Fruit fly (Drosophila melanogaster) whole organism, prepupa: ENCODE results near the gene dop.

Experiments used
- Blimp-1 ChIP-seq: fragments of 200-800 bp; sonication (Bioruptor generic); optimal IDR thresholded peaks from 3 replicates; lab custom pipeline; 2017; ENCODE audit warnings: missing biosample characterization, missing genetic modification characterization, mild to moderate bottlenecking, moderate library complexity, missing genetic modification reagents
- CG10631 ChIP-seq: fragments of 200-800 bp; sonication (Bioruptor generic); optimal IDR thresholded peaks from 2 replicates; lab custom pipeline; 2016; ENCODE audit warnings: missing biosample characterization, missing genetic modification characterization
- CG10669 ChIP-seq: fragments of 200-800 bp; sonication (Bioruptor generic); optimal IDR thresholded peaks from 3 replicates; lab custom pipeline; 2018; ENCODE audit warnings: missing biosample characterization, mild to moderate bottlenecking, missing genetic modification characterization, moderate library complexity
- CG11294 ChIP-seq: fragments of 200-800 bp; sonication (Bioruptor generic); IDR thresholded peaks from 2 replicates; pipeline ENCODE4 v1.3.6; 2022; ENCODE audit warnings: missing biosample characterization, missing genetic modification characterization
- CG11762 ChIP-seq: fragments of 200-800 bp; sonication (Bioruptor generic); optimal IDR thresholded peaks from 3 replicates; lab custom pipeline; 2016; ENCODE audit warnings: missing biosample characterization, missing genetic modification characterization; ENCODE audit not compliant: insufficient read depth
- CG11902 ChIP-seq: fragments of 200-800 bp; sonication (Bioruptor generic); optimal IDR thresholded peaks from 3 replicates; lab custom pipeline; 2016; ENCODE audit warnings: missing biosample characterization, missing genetic modification characterization
- CG1621 ChIP-seq: fragments of 200-800 bp; sonication (Bioruptor generic); optimal IDR thresholded peaks from 3 replicates; lab custom pipeline; 2018; ENCODE audit warnings: missing biosample characterization, mild to moderate bottlenecking, missing genetic modification characterization
- CG16779 ChIP-seq: fragments of 200-800 bp; sonication (Bioruptor generic); optimal IDR thresholded peaks from 3 replicates; lab custom pipeline; 2017; ENCODE audit warnings: missing biosample characterization, mild to moderate bottlenecking, missing genetic modification characterization
- CG3032 ChIP-seq: fragments of 200-800 bp; optimal IDR thresholded peaks from 2 replicates; lab custom pipeline; 2019; ENCODE audit warnings: missing biosample characterization, mild to moderate bottlenecking, missing genetic modification characterization, moderate library complexity
- CG31627 ChIP-seq: fragments of 200-800 bp; sonication (Bioruptor generic); optimal IDR thresholded peaks from 3 replicates; lab custom pipeline; 2016; ENCODE audit warnings: missing biosample characterization, missing genetic modification characterization
- CG32006 ChIP-seq: fragments of 200-800 bp; sonication (Bioruptor generic); optimal IDR thresholded peaks from 3 replicates; lab custom pipeline; 2017; ENCODE audit warnings: missing biosample characterization, mild to moderate bottlenecking, missing genetic modification characterization
- CG4318 ChIP-seq: fragments of 200-800 bp; sonication (Bioruptor generic); optimal IDR thresholded peaks from 3 replicates; lab custom pipeline; 2017; ENCODE audit warnings: missing biosample characterization, mild to moderate bottlenecking, missing genetic modification characterization
- CG6276 ChIP-seq: fragments of 200-800 bp; sonication (Bioruptor generic); optimal IDR thresholded peaks from 2 replicates; lab custom pipeline; 2017; ENCODE audit warnings: missing biosample characterization, mild to moderate bottlenecking, missing genetic modification characterization
- CG6792 ChIP-seq: fragments of 200-800 bp; sonication (Bioruptor generic); optimal IDR thresholded peaks from 3 replicates; lab custom pipeline; 2016; ENCODE audit warnings: missing biosample characterization, missing genetic modification characterization
- CG6808 ChIP-seq: fragments of 200-800 bp; sonication (Bioruptor generic); optimal IDR thresholded peaks from 3 replicates; lab custom pipeline; 2017; ENCODE audit warnings: missing biosample characterization, missing genetic modification characterization, mild to moderate bottlenecking, moderate library complexity, missing genetic modification reagents
- CG6854 ChIP-seq: fragments of 200-800 bp; sonication (Bioruptor generic); optimal IDR thresholded peaks from 2 replicates; lab custom pipeline; 2017; ENCODE audit warnings: missing biosample characterization, mild to moderate bottlenecking, missing genetic modification characterization
- CG8119 ChIP-seq: fragments of 200-800 bp; sonication (Bioruptor generic); IDR thresholded peaks from 3 replicates; pipeline ENCODE4 v1.3.6; 2022; ENCODE audit warnings: missing biosample characterization, missing genetic modification characterization
- CG8319 ChIP-seq: fragments of 200-800 bp; sonication (Bioruptor generic); optimal IDR thresholded peaks from 3 replicates; lab custom pipeline; 2016; ENCODE audit warnings: missing biosample characterization, missing genetic modification characterization
- CG8632 ChIP-seq: fragments of 200-800 bp; sonication (Bioruptor generic); optimal IDR thresholded peaks from 3 replicates; lab custom pipeline; 2016; ENCODE audit warnings: missing biosample characterization, missing genetic modification characterization
- CG9139 ChIP-seq: fragments of 200-800 bp; sonication (Bioruptor generic); optimal IDR thresholded peaks from 3 replicates; lab custom pipeline; 2017; ENCODE audit warnings: missing biosample characterization, mild to moderate bottlenecking, missing genetic modification characterization
- Eip75B ChIP-seq: fragments of 200-800 bp; sonication (Bioruptor generic); optimal IDR thresholded peaks from 3 replicates; lab custom pipeline; 2016; ENCODE audit warnings: missing biosample characterization, missing genetic modification characterization
- Eip78C ChIP-seq: fragments of 200-800 bp; sonication (Bioruptor generic); peaks from one replicate; lab custom pipeline; 2016; ENCODE audit warnings: missing biosample characterization, missing genetic modification characterization
- Eip93F ChIP-seq: fragments of 200-800 bp; sonication (Bioruptor generic); optimal IDR thresholded peaks from 2 replicates; lab custom pipeline; 2016; ENCODE audit warnings: missing biosample characterization, mild to moderate bottlenecking, missing genetic modification characterization
- Gug ChIP-seq: fragments of 200-800 bp; sonication (Bioruptor generic); IDR thresholded peaks from 2 replicates; pipeline ENCODE4 v1.3.6; 2022; ENCODE audit warnings: missing biosample characterization, missing genetic modification characterization
- Met ChIP-seq: fragments of 200-800 bp; sonication (Bioruptor generic); optimal IDR thresholded peaks from 3 replicates; lab custom pipeline; 2016; ENCODE audit warnings: missing biosample characterization, missing genetic modification characterization
- OdsH ChIP-seq: fragments of 200-800 bp; sonication (Bioruptor generic); optimal IDR thresholded peaks from 3 replicates; lab custom pipeline; 2016; ENCODE audit warnings: missing biosample characterization, missing genetic modification characterization
- acj6 ChIP-seq: fragments of 200-800 bp; sonication (Bioruptor generic); optimal IDR thresholded peaks from 3 replicates; lab custom pipeline; 2016; ENCODE audit warnings: missing biosample characterization, missing genetic modification characterization
- dac ChIP-seq: fragments of 200-800 bp; sonication (Bioruptor generic); optimal IDR thresholded peaks from 2 replicates; lab custom pipeline; 2017; ENCODE audit warnings: missing biosample characterization, mild to moderate bottlenecking, missing genetic modification characterization
- eg ChIP-seq: fragments of 200-800 bp; sonication (Bioruptor generic); IDR thresholded peaks from 3 replicates; pipeline ENCODE4 v1.3.6; 2022; ENCODE audit warnings: missing biosample characterization, missing genetic modification characterization
- esn ChIP-seq: fragments of 200-800 bp; sonication (Bioruptor generic); optimal IDR thresholded peaks from 2 replicates; lab custom pipeline; 2016; ENCODE audit warnings: missing biosample characterization, mild to moderate bottlenecking, missing genetic modification characterization, moderate library complexity
- fd59A ChIP-seq: fragments of 200-800 bp; sonication (Bioruptor generic); optimal IDR thresholded peaks from 2 replicates; lab custom pipeline; 2017; ENCODE audit warnings: missing biosample characterization, mild to moderate bottlenecking, missing genetic modification characterization, missing genetic modification reagents
- fd85E ChIP-seq: fragments of 200-800 bp; sonication (Bioruptor generic); optimal IDR thresholded peaks from 3 replicates; lab custom pipeline; 2016; ENCODE audit warnings: missing biosample characterization, missing genetic modification characterization
- fkh ChIP-seq: fragments of 200-800 bp; sonication (Bioruptor generic); optimal IDR thresholded peaks from 3 replicates; lab custom pipeline; 2017; ENCODE audit warnings: missing biosample characterization, mild to moderate bottlenecking, missing genetic modification characterization, moderate library complexity
- lz ChIP-seq: fragments of 200-800 bp; sonication (Bioruptor generic); optimal IDR thresholded peaks from 3 replicates; lab custom pipeline; 2016; ENCODE audit warnings: missing biosample characterization, missing genetic modification characterization
- pdm3 ChIP-seq: fragments of 200-800 bp; sonication (Bioruptor generic); optimal IDR thresholded peaks from 3 replicates; lab custom pipeline; 2016; ENCODE audit warnings: missing biosample characterization, missing genetic modification characterization
- salr ChIP-seq, 2 experiments: fragments of 200-800 bp; sonication (Bioruptor generic); optimal IDR thresholded peaks; 3 replicates each; lab custom pipeline; 2016 to 2018; ENCODE audit warnings: missing biosample characterization in 2 of 2, missing genetic modification characterization in 2 of 2, mild to moderate bottlenecking in 1 of 2
- spab ChIP-seq: fragments of 200-800 bp; sonication (Bioruptor generic); optimal IDR thresholded peaks from 2 replicates; lab custom pipeline; 2017; ENCODE audit warnings: missing biosample characterization, mild to moderate bottlenecking, missing genetic modification characterization, missing genetic modification reagents
- ss ChIP-seq, 2 experiments: fragments of 200-800 bp; sonication (Bioruptor generic); optimal IDR thresholded peaks; 2 replicates in 1 of 2; 3 replicates in 1 of 2; lab custom pipeline; 2017 to 2018; ENCODE audit warnings: mild to moderate bottlenecking in 2 of 2, missing biosample characterization in 2 of 2, missing genetic modification characterization in 2 of 2, moderate library complexity in 1 of 2
- svp ChIP-seq: fragments of 200-800 bp; sonication (Bioruptor generic); peaks from one replicate; lab custom pipeline; 2016; ENCODE audit warnings: missing biosample characterization, missing genetic modification characterization
- topi ChIP-seq: fragments of 200-800 bp; sonication (Bioruptor generic); optimal IDR thresholded peaks from 3 replicates; lab custom pipeline; 2016; ENCODE audit warnings: missing biosample characterization, missing genetic modification characterization
- vri ChIP-seq: fragments of 200-800 bp; sonication (Bioruptor generic); optimal IDR thresholded peaks from 3 replicates; lab custom pipeline; 2016; ENCODE audit warnings: missing biosample characterization, mild to moderate bottlenecking, missing genetic modification characterization

dop gene

DNA sequence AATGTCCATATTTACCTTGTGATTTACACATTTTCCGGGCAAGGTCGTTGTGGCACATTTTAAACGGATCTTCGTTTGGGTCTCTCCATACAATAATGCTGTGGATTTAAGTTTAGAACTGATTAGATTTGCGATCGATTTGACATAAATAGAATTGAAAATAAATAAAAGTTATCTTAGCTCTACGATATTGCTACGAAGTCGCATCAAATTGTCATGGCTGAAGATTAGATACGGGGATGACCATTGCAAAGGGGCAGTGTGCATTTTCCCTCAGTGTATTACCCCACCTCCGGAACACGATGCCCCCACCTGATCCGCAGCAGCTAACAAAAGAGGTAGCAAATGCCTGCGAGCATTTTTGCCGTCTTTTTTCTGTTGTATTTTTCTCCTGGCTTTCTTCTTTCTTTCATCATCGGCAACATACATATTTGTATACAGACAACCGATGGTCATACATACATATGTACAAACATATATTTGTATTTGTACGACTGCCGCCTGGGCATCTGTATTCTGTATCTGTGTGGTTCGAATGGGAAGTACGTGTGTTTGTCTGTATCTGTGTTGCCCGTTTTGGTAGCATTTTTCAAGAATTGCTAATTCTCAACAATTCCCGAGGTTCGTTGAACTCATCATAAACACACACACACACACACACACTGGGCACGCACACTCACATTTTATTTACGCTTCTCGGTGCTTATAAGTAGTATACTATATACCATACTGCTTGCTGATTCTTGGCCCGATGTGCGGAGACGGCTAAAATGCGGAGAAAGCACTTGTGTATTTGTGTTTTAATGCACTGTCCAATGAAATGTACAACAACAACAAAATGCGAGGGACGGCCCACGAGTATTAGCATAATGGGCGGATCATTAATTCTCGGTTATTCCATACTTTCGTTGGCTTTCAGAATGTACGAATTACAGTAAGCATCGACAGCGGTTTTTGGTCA is 21.1 kb upstream of the dop start (continued):
- peak; percentile 39 for TF ChIP-seq CG6854 (GFP tag; lab: Kevin White, UChicago)
- TF ChIP-seq Eip78C (GFP tag; lab: Kevin White, UChicago), result peak; percentile 59
- TF ChIP-seq CG8119 (GFP tag; lab: Robert Waterston, UW), result no peak
- TF ChIP-seq CG11762 (GFP tag; lab: Kevin White, UChicago), result no peak
- peak; percentile 7 for TF ChIP-seq pdm3
- TF ChIP-seq CG3032 (tag; lab: Kevin White, UChicago), result no peak
- peak; percentile 50 for TF ChIP-seq CG4318 (GFP tag; lab: Kevin White, UChicago)
- peak; percentile 33 for TF ChIP-seq OdsH (GFP tag; lab: Kevin White, UChicago)
- no peak for TF ChIP-seq CG6808 (GFP tag; lab: Kevin White, UChicago)
- no peak for TF ChIP-seq CG9139
- TF ChIP-seq CG31627 (GFP tag; lab: Kevin White, UChicago), result peak; percentile 47
- no peak for TF ChIP-seq CG11294 (GFP tag; lab: Robert Waterston, UW)
- TF ChIP-seq esn (GFP tag; lab: Kevin White, UChicago), result peak; percentile 59
- no peak for TF ChIP-seq CG1621 (tag; lab: Kevin White, UChicago)
- peak; percentile 53 for TF ChIP-seq lz (GFP tag; lab: Kevin White, UChicago)
- no peak for TF ChIP-seq CG10669 (GFP tag; lab: Kevin White, UChicago)

DNA sequence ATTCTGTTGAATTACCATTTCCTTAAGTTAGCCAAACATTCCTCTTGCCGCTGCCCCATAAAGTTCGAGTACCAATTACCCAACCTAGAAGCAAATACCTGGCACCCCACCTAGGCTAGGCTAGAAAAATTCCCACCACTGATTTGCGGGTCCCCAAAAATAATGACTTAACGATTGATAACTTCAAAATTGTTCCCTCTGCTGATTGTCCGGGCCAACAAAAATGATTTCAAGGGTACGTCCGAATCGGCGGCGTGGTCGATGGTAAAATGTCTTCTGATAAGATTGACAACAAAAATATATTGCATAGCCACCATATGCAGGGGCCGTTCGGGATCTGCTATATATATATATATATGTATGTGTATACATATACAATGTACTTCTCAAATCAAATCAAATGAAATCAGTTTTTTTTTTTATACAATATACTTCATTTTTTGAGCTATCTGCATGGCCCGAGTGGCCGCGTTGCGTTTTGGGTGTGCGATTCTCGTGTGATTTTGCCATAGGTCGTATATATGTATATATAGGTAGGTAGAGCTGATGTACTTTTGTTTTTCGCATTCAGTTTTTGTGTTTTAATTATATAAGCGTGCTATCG is 18.5 kb upstream of the dop start:
- TF ChIP-seq Gug (GFP tag; lab: Robert Waterston, UW) (no peak), CG31627 (GFP tag; lab: Kevin White, UChicago) (no peak), vri (GFP tag; lab: Kevin White, UChicago) (peak; percentile 94), salr (GFP tag; optimal IDR thresholded peaks at IDR 0.05; lab: Kevin White, UChicago) (no peak), CG8319 (GFP tag; lab: Kevin White, UChicago) (no peak)

dm6 chr3L:15548843-15549242 is 17.0 kb upstream of the dop start:
- no peak for TF ChIP-seq topi
- TF ChIP-seq vri (GFP tag; lab: Kevin White, UChicago), result peak; percentile 50
- TF ChIP-seq fkh (GFP tag; lab: Kevin White, UChicago), result peak; percentile 86
- TF ChIP-seq Gug (GFP tag; lab: Robert Waterston, UW), result no peak
- TF ChIP-seq, all 60 proteins: peak for 2

DNA sequence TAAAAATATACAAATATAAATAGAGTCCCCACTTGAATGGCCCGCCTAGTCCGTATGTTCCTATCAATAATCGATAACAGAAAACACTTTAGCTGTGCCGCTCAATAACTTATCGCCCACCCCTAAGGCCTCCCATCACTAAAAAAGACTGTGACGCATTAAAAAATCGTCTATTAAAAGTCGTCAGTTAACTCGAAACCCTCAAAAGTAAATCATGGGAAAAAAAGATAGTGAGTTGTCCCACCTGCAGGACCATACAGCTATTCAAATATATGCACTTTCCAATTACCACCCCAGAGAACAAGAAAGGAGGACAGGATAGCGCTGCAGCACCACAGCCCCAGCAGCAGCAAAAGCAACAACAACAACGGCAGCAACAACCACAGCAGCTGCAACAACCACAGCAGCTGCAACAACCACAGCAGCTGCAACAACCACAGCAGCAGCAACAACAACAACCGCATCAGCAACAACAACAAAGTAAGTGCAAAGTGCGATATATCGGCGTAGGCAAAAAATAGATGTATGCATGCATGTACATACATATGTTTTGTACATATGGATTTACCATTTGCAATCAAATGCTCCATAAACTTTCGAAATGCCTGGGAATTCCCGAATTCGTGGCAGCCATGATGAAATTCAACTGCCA is 11.7 kb upstream of the dop start, which contains the start of gene AGO2:
TSS of gene AGO2 (plus strand) at position 121 of the 652 bp plus-strand sequence.
- TF ChIP-seq CG32006 (GFP tag; lab: Kevin White, UChicago), result no peak
- peak; percentile 19 for TF ChIP-seq Met
- peak in 1 of 2 experiments; percentile 94 for TF ChIP-seq ss (GFP tag; optimal IDR thresholded peaks at IDR 0.05; lab: Kevin White, UChicago)
- TF ChIP-seq Eip75B, result peak; percentile 54
- peak; percentile 91 for TF ChIP-seq spab
- TF ChIP-seq CG11902 (GFP tag; lab: Kevin White, UChicago), result no peak
- no peak for TF ChIP-seq fd59A (GFP tag; lab: Kevin White, UChicago)
- TF ChIP-seq Blimp-1 (GFP tag; lab: Kevin White, UChicago), result peak; percentile 56
- no peak for TF ChIP-seq CG31627 (GFP tag; lab: Kevin White, UChicago)
- TF ChIP-seq CG6854 (GFP tag; lab: Kevin White, UChicago), result peak; percentile 67
- peak; percentile 62 for TF ChIP-seq CG16779 (tag; lab: Kevin White, UChicago)
- TF ChIP-seq Eip93F (GFP tag; lab: Kevin White, UChicago), result no peak
- no peak for TF ChIP-seq acj6 (GFP tag; lab: Kevin White, UChicago)
- peak; percentile 60 for TF ChIP-seq fd85E
- peak; percentile 30 for TF ChIP-seq vri (GFP tag; lab: Kevin White, UChicago)
- peak; percentile 91; the same call in 2 of the 3 replicates for TF ChIP-seq eg (GFP tag; lab: Robert Waterston, UW)
- TF ChIP-seq svp (GFP tag; lab: Kevin White, UChicago), result peak; percentile 55
- peak; percentile 97 for TF ChIP-seq CG6276 (GFP tag; lab: Kevin White, UChicago)
- no peak for TF ChIP-seq CG6792 (GFP tag; lab: Kevin White, UChicago)
- TF ChIP-seq CG10631 (GFP tag; lab: Kevin White, UChicago), result no peak
- no peak for TF ChIP-seq CG8632 (GFP tag; lab: Kevin White, UChicago)
- TF ChIP-seq CG11294 (GFP tag; lab: Robert Waterston, UW), result no peak; the same call in 1 of the 2 replicates
- peak; percentile 56 for TF ChIP-seq dac (GFP tag; lab: Kevin White, UChicago)
- TF ChIP-seq fkh (GFP tag; lab: Kevin White, UChicago), result no peak
